Worm (Caenorhabditis elegans): Measurements from ENCODE around the gene zipt-2.3.

Gene zipt-2.3

ce11 chrII:13715733-13716132 is at the start of gene zipt-2.3:
zipt-2.3 (minus strand) TSS chrII:13715879.
- TF ChIP-seq B0019.2 (GFP tag; conservative IDR thresholded peaks at IDR 0.05) (no peak), Y67H2A.10 (GFP tag; conservative IDR thresholded peaks at IDR 0.05) (no peak), let-526 (GFP tag; IDR thresholded peaks at IDR 0.05) (no peak), nhr-80 (tag; optimal IDR thresholded peaks at IDR 0.05) (peak; percentile 85)

ce11 chrII:13763009-13763468 is 47.4 kb upstream of the zipt-2.3 start, which contains the start of gene arrd-11:
arrd-11 (plus strand) TSS chrII:13763418.
- TF ChIP-seq athp-1 (tag; optimal IDR thresholded peaks at IDR 0.05) (no peak), B0019.2 (GFP tag; conservative IDR thresholded peaks at IDR 0.05) (no peak), pha-4 (tag; optimal IDR thresholded peaks at IDR 0.05) (no peak), mcd-1 (GFP tag; IDR thresholded peaks at IDR 0.05) (no peak), atf-7 (tag; optimal IDR thresholded peaks at IDR 0.05) (no peak), egl-18 (GFP tag; IDR thresholded peaks at IDR 0.05) (no peak), T07F8.4 (tag; optimal IDR thresholded peaks at IDR 0.05) (no peak)

- TF ChIP-seq atf-7 (tag; optimal IDR thresholded peaks at IDR 0.05) (no peak), lsl-1 (GFP tag; optimal IDR thresholded peaks at IDR 0.05) (peak; percentile 69)
These were observed 42.4 kb upstream of the zipt-2.3 start, which contains the start of gene arrd-13 for ce11 chrII:13758108-13758507. arrd-13 (plus strand) TSS chrII:13758408.

ce11 chrII:13756232-13756631 is 40.6 kb upstream of the zipt-2.3 start:
- no peak for TF ChIP-seq akir-1 (GFP tag; optimal IDR thresholded peaks at IDR 0.05)

- TF ChIP-seq athp-1 (tag; optimal IDR thresholded peaks at IDR 0.05) (no peak), Y95B8A.8 (GFP tag; IDR thresholded peaks at IDR 0.05) (no peak), madf-8 (GFP tag; conservative IDR thresholded peaks at IDR 0.05) (no peak), B0261.1 (tag; optimal IDR thresholded peaks at IDR 0.05) (no peak), cebp-2 (GFP tag; IDR thresholded peaks at IDR 0.05) (no peak), snpc-4 (GFP tag; optimal IDR thresholded peaks at IDR 0.05) (no peak), snpc-4 (tag; optimal IDR thresholded peaks at IDR 0.05) (no peak), gei-17 (GFP tag; optimal IDR thresholded peaks at IDR 0.05) (no peak), lin-26 (GFP tag; IDR thresholded peaks at IDR 0.05) (no peak), F39B2.1 (GFP tag; IDR thresholded peaks at IDR 0.05) (no peak), B0035.1 (tag; optimal IDR thresholded peaks at IDR 0.05) (no peak), ztf-28 (GFP tag; IDR thresholded peaks at IDR 0.05) (no peak), zim-3 (tag; optimal IDR thresholded peaks at IDR 0.05) (no peak), K12H6.12 (tag; optimal IDR thresholded peaks at IDR 0.05) (no peak), lsy-27 (tag; optimal IDR thresholded peaks at IDR 0.05; ENCODE audit: borderline replicate concordance, insufficient read depth) (no peak), C06A6.2 (GFP tag; conservative IDR thresholded peaks at IDR 0.05) (no peak), zfh-2 (GFP tag; conservative IDR thresholded peaks at IDR 0.05) (no peak), madf-3 (GFP tag; IDR thresholded peaks at IDR 0.05) (no peak), ztf-3 (GFP tag; optimal IDR thresholded peaks at IDR 0.05) (no peak), Y53F4B.3 (GFP tag; IDR thresholded peaks at IDR 0.05) (no peak)
These were observed 36.3 kb upstream of the zipt-2.3 start, which contains the start of gene arrd-14 for ce11 chrII:13752016-13752415. arrd-14 (plus strand) TSS chrII:13752316.

ce11 chrII:13751030-13751429 is 35.4 kb upstream of the zipt-2.3 start:
- TF ChIP-seq hlh-12 (tag; optimal IDR thresholded peaks at IDR 0.05): no peak
- TF ChIP-seq nfyb-1 (GFP tag; IDR thresholded peaks at IDR 0.05): no peak
- TF ChIP-seq egl-18 (GFP tag; IDR thresholded peaks at IDR 0.05): no peak
- TF ChIP-seq ceh-91 (GFP tag; IDR thresholded peaks at IDR 0.05): no peak
- peak; percentile 76 for TF ChIP-seq ztf-26 (tag; optimal IDR thresholded peaks at IDR 0.05)
